Worm (Caenorhabditis elegans): Measurements from ENCODE around the gene pqn-39.

ce11 chrX:14016698-14017097, 48.2 kb upstream of the pqn-39 start:
- TF ChIP-seq hlh-30 (tag; optimal IDR thresholded peaks at IDR 0.05; ENCODE audit: insufficient read depth) (no peak), nfya-1 (tag; optimal IDR thresholded peaks at IDR 0.05) (peak; percentile 84), unc-42 (tag; optimal IDR thresholded peaks at IDR 0.05) (peak; percentile 73), unc-86 (tag; optimal IDR thresholded peaks at IDR 0.05) (no peak), ama-1 (optimal IDR thresholded peaks at IDR 0.05) (no peak), sox-4 (tag; optimal IDR thresholded peaks at IDR 0.05) (no peak), fkh-10 (GFP tag; optimal IDR thresholded peaks at IDR 0.05) (peak; percentile 1), C08G9.2 (tag; optimal IDR thresholded peaks at IDR 0.05) (no peak), rnt-1 (tag; optimal IDR thresholded peaks at IDR 0.05) (peak; percentile 83), pha-4 (tag; optimal IDR thresholded peaks at IDR 0.05) (no peak)
